Fruit fly (Drosophila melanogaster) Kc167 (cell line): Measurements from ENCODE around the gene nAChRalpha1.

Experiments
- Myc ChIP-seq: fragments of >200 bp; optimal IDR thresholded peaks from 2 replicates; lab custom pipeline; 2017; ENCODE audit warnings: missing external identifiers
- Sin3A ChIP-seq: fragments of >200 bp; optimal IDR thresholded peaks from 2 replicates; lab custom pipeline; 2018; ENCODE audit warnings: missing external identifiers
- h ChIP-seq: fragments of >200 bp; optimal IDR thresholded peaks from 3 replicates; lab custom pipeline; 2018; ENCODE audit warnings: missing external identifiers
- insv ChIP-seq: fragments of >200 bp; optimal IDR thresholded peaks from 3 replicates; lab custom pipeline; 2018; ENCODE audit warnings: missing external identifiers
- psq ChIP-seq: fragments of >200 bp; optimal IDR thresholded peaks from 2 replicates; lab custom pipeline; 2017; ENCODE audit warnings: missing external identifiers
- ttk ChIP-seq: sonication (Bioruptor generic); optimal IDR thresholded peaks from 2 replicates; lab custom pipeline; 2017; ENCODE audit warnings: missing external identifiers

The nAChRalpha1 gene

DNA sequence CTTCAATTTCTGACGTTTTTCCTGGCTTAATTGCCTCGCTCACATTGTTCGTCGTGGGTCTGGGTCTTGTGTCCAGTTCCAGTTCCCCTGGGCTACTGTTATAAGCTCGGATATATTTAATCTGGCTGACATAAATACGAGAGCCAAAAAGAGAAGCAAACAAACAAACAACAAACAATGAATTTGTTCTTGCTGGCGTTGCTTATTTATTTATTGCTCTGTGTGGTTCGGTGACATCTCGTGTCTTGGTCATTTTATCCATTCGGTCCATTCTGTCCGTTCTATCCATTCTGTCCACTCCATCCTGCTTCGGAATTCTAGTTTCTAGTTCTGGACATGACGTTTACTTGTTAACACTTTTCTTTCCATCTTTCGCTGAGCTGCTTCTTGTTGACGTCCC, 72.0 kb downstream of the nAChRalpha1 start, which contains the start of gene CG17780:
Gene CG17780 (minus strand): TSS at position 101 of the 400 bp plus-strand sequence.
- TF ChIP-seq ttk (no peak), insv (no peak), psq (lab: Kevin White, UChicago) (no peak), Myc (lab: Kevin White, UChicago) (no peak), Sin3A (lab: Kevin White, UChicago) (no peak), h (lab: Kevin White, UChicago) (no peak)

DNA sequence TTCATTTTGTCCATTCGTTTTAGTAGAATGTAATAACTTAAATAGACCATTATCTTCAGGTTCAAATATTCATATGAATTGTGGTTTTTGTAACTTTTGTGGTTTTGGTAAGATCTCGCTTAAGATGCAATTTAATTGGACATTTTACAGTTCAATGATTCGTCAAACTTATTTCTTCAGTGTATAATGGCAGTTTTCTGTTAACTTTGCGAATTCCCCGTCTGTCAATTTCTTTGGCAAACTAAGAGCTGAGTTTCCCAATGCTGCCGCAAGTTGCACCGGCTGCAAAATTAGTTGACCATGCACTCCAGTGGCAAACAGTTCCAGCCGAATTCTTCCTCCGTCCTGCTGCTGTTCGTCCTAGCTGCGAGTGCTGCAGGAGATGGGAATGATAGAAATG, 80.4 kb downstream of the nAChRalpha1 start, which contains the start of gene CG33342:
Gene CG33342 (plus strand): TSS at position 301 of the 400 bp plus-strand sequence.
- TF ChIP-seq h (lab: Kevin White, UChicago) (no peak), psq (lab: Kevin White, UChicago) (no peak), insv (no peak), Myc (lab: Kevin White, UChicago) (no peak), Sin3A (lab: Kevin White, UChicago) (no peak), ttk (no peak)

DNA sequence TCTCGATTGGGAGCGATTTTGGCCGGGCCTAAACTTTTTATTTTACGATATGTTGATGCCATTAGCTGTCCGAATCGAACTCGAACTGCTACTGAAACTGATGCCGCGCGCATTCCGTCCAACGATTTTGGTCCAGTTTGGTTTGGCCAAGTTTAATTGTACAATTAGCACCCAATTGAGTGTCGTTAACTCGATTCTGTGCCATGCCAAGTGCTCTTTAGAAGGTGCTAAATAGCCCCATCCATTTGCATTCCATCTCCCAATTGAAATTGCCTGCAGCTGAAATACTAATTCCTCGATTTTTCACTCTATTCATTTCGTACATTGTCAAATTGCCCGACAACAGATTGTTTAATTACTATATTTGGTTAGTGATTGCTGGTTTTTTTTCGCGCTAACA, 81.4 kb downstream of the nAChRalpha1 start, which contains the start of gene CG17781:
Gene CG17781 (minus strand): TSS at position 101 of the 400 bp plus-strand sequence.
- TF ChIP-seq ttk (no peak), Sin3A (lab: Kevin White, UChicago) (no peak), h (lab: Kevin White, UChicago) (no peak), psq (lab: Kevin White, UChicago) (no peak), Myc (lab: Kevin White, UChicago) (no peak), insv (no peak)

DNA sequence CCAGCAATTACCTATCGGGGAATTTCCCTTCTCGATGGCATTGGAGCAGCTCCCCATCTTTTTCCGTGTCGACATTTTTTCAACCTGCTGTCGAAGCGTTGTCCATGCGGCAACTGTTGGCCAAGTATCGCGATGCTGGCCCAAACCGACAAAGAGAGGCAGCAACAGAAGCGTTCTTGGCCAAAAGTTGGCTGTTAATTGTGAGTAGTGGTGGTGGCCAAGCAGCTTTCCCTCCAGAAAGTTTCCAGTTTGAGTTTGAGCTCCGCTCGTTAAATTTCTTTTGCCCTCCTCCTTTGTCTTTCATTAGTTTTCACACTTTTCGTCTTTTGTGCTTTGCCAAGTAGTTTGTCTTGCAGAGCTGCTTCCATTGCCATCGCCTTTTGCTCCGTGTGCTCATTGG, 84.3 kb downstream of the nAChRalpha1 start, which contains the start of gene CG17782:
Gene CG17782 (minus strand): TSS at position 101 of the 400 bp plus-strand sequence.
- TF ChIP-seq Myc (lab: Kevin White, UChicago) (no peak), psq (lab: Kevin White, UChicago) (no peak), Sin3A (lab: Kevin White, UChicago) (no peak), h (lab: Kevin White, UChicago) (no peak), ttk (no peak), insv (no peak)

DNA sequence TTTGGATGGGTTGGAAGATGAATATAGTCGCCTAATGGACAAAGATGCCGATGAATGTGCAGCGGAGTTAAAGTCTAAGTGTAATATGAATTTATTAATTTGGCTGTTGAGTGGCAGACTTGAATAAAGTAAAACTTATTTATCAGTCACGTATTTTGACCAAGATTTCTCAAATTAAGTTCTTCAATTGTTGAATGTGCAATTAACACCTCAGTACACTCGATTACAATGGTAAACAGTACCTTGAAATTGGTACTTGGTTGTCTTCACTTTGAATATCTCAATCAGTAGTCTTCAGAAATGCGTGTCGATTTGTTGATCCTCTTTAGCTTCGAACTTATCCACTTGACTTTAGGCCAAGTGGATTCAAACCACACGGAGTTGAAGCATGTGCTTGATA, 87.7 kb downstream of the nAChRalpha1 start, which contains the start of gene CG13614:
Gene CG13614 (plus strand): TSS at position 301 of the 400 bp plus-strand sequence.
- TF ChIP-seq Myc (lab: Kevin White, UChicago) (no peak), insv (no peak), Sin3A (lab: Kevin White, UChicago) (no peak), psq (lab: Kevin White, UChicago) (no peak), h (lab: Kevin White, UChicago) (no peak), ttk (no peak)

DNA sequence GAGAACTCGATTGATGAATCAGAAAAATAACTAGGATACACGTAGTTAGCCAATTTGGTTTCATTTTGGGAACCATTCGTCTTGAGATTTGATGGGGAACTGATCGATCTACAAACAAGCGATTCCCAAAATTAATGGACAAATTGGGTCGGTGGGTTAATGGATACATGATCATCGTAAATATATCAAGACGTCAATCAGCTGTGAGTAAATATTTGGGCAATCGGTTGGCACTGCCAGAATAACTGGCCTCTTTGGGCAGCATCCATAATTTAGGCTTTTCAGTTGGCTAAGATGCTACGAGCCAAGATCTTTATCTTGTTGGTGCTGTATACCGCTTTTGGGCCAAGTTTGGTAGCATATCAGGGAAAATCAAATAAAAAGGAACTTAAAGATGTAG, 88.9 kb downstream of the nAChRalpha1 start, which contains the start of the genes CG42812 and CG33341:
Gene CG42812 (minus strand): TSS at position 101 of the 400 bp plus-strand sequence.
Gene CG33341 (plus strand): TSS at position 295 of the 400 bp plus-strand sequence.
- TF ChIP-seq ttk, result no peak
- no peak for TF ChIP-seq Sin3A (lab: Kevin White, UChicago)
- TF ChIP-seq h (lab: Kevin White, UChicago), result no peak
- no peak for TF ChIP-seq insv
- no peak for TF ChIP-seq psq (lab: Kevin White, UChicago)
- TF ChIP-seq Myc (lab: Kevin White, UChicago), result no peak

DNA sequence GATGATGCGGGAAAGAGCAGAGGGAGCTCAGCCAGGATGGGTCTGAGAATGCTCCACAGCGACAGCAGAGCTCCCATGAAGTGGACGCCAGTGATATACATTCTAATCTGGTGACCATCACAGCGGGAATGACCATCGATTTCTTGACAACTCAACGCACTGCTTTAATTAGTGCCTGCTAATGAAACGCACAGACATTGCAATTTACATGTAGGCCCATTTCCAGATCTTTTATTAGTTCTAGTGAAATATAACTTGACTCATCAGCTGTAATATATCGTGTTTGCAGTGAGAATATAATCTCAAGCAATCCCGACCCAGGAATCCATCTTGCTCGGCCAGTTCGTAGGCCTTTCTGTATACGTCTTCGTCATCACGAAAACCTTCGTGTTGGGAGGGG, 89.8 kb downstream of the nAChRalpha1 start, which contains the start of gene CG42811:
Gene CG42811 (minus strand): TSS at position 101 of the 400 bp plus-strand sequence.
- no peak for TF ChIP-seq Sin3A (lab: Kevin White, UChicago)
- TF ChIP-seq ttk, result no peak
- TF ChIP-seq h (lab: Kevin White, UChicago), result no peak
- TF ChIP-seq psq (lab: Kevin White, UChicago), result no peak
- TF ChIP-seq Myc (lab: Kevin White, UChicago), result no peak
- TF ChIP-seq insv, result no peak

DNA sequence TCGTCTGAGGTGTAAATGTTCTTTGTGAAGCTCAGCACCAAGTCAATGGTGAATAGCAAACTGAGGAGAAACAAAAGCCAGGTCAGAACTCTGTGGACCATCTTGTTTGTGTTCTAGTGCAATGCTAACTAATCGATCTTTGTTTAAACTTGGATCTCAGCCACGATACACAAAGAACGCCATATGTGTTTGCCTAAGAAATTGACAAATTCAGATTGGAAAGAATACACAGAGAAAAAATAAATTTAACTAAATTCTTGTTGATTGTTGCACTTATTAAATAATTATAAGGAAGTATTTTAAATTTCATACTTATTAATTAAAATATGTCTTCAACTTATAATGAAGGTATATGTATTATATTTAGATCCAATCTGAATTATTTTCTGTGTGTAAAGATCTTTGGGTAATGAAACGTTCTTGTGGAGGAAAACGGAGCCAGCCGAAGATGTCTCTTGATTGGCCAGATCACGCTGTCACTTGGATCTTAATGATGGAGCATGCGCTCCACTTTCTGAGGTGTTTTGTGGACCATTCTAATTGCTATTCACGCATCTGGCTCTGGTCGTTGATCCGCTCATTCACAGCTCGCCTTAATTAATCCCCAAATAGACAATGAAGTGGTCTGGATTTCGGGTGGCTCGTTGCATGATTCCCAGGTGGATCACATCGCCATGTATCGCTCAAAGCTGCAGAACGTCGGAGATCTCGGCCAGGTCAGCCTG, 91.9 kb downstream of the nAChRalpha1 start, which contains the start of the genes CG17784 and CG13613:
Gene CG17784 (minus strand): TSS at position 101 of the 725 bp plus-strand sequence.
Gene CG13613 (plus strand): TSS at position 675 of the 725 bp plus-strand sequence.
- no peak for TF ChIP-seq Sin3A (lab: Kevin White, UChicago)
- no peak for TF ChIP-seq insv
- TF ChIP-seq Myc (lab: Kevin White, UChicago), result no peak
- no peak for TF ChIP-seq ttk
- no peak for TF ChIP-seq h (lab: Kevin White, UChicago)
- no peak for TF ChIP-seq psq (lab: Kevin White, UChicago)

DNA sequence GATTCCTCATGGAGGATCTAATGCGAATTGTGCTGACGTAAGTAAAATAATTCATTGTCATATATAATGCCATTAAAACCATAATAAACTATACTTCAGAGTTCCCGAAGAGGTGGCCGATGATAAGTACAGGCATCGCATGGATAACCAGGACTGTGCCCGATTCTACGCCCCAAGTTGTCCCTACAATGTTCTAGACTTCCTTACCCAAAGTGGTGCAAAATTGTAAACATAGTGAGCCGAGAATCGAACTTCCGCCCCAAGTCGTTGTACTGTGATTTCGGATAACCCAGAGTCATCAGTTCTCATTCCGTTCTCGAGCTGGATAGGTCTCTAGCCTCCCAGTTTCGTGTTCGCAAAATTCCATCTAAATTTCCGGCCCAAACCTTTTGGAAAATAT, 94.1 kb downstream of the nAChRalpha1 start, which contains the start of gene CG33340:
Gene CG33340 (plus strand): TSS at position 301 of the 400 bp plus-strand sequence.
- TF ChIP-seq ttk (no peak), Myc (lab: Kevin White, UChicago) (no peak), insv (no peak), Sin3A (lab: Kevin White, UChicago) (no peak)

DNA sequence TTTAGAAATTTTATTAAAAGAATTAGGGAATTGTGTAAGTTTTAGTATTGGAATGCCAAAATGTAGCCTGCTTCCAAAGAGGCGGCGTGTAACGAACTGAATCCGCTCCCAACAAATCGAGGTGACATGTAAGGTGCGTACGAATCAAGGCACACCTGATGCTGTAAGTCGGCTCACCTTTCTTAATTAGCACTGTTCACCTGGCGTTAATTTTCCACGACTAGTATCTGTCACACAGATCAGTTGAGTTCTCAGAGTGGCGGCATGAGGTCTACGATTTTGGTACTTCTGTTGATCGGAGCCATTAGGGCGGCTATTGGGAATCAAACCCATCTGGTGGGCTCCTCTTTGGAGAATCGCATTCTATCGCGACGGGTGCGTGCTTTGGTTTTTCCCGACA, 95.4 kb downstream of the nAChRalpha1 start, which contains the start of the genes CG5762 and CG33339:
Gene CG5762 (minus strand): TSS at position 101 of the 400 bp plus-strand sequence.
Gene CG33339 (plus strand): TSS at position 265 of the 400 bp plus-strand sequence.
- TF ChIP-seq ttk (no peak), psq (lab: Kevin White, UChicago) (no peak), h (lab: Kevin White, UChicago) (no peak), Myc (lab: Kevin White, UChicago) (no peak), Sin3A (lab: Kevin White, UChicago) (no peak)

DNA sequence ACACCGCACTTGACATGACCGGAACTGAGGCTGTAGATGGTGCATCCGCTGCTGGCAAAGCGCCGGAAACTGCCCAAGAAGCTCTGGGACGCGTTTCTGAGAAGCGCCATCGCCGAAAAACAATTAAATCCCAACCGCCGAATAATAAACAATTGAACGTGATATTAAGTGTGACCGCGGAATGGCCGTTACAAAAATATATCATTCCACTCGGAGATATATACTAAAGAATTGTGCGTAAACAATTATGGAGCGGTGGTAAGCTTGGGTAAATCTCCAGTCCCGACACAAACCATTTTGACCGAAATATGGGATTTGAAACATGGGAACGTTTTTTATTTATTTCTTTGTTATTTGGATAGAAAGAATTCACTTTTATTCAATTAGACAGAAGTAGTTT, 97.0 kb downstream of the nAChRalpha1 start, which contains the start of gene CG18528:
Gene CG18528 (minus strand): TSS at position 188 of the 400 bp plus-strand sequence.
- TF ChIP-seq psq (lab: Kevin White, UChicago), result no peak
- no peak for TF ChIP-seq Sin3A (lab: Kevin White, UChicago)
- TF ChIP-seq h (lab: Kevin White, UChicago), result no peak
- no peak for TF ChIP-seq ttk
- TF ChIP-seq insv, result no peak
- no peak for TF ChIP-seq Myc (lab: Kevin White, UChicago)
